Worm (Caenorhabditis elegans) whole organism, L1 larva: ENCODE data around the gene lips-3.
A peak's percentile ranks its signal among the peaks of the same experiment; 100 is the strongest.

Source experiments
- aha-1 ChIP-seq: fragments of 150-350 bp; optimal IDR thresholded peaks from 2 replicates; lab custom pipeline; 2014; ENCODE audit warnings: missing biosample characterization, missing genetic modification characterization
- ceh-8 ChIP-seq: fragments of 200-800 bp; sonication (Bioruptor generic); optimal IDR thresholded peaks from 2 replicates; lab custom pipeline; 2018; ENCODE audit warnings: mild to moderate bottlenecking, missing genetic modification characterization, moderate library complexity, missing compliant biosample characterization
- ceh-88 ChIP-seq: fragments of 200-800 bp; sonication (Bioruptor generic); IDR thresholded peaks from 2 replicates; pipeline ENCODE4 v1.3.6; 2022; ENCODE audit warnings: missing genetic modification characterization, missing compliant biosample characterization
- elt-3 ChIP-seq, 6 experiments: fragments of 150-350 bp in 1 of 6; sonication (generic microtip); optimal IDR thresholded peaks; 2 replicates each; lab custom pipeline; 2017 to 2018; ENCODE audit warnings: missing biosample characterization in 6 of 6, missing genetic modification characterization in 6 of 6, inconsistent platforms in 1 of 6
- fkh-10 ChIP-seq: sonication (generic microtip); optimal IDR thresholded peaks from 2 replicates; lab custom pipeline; 2017; ENCODE audit warnings: missing biosample characterization, missing genetic modification reagents, missing genetic modification characterization
- hlh-17 ChIP-seq: fragments of 200-800 bp; sonication (Bioruptor generic); optimal IDR thresholded peaks from 2 replicates; lab custom pipeline; 2018; ENCODE audit warnings: missing genetic modification characterization, mild to moderate bottlenecking, missing compliant biosample characterization, moderate library complexity, borderline replicate concordance
- irx-1 ChIP-seq: sonication (generic microtip); optimal IDR thresholded peaks from 2 replicates; lab custom pipeline; 2016; ENCODE audit warnings: missing genetic modification characterization, missing compliant biosample characterization
- mdl-1 ChIP-seq, 2 experiments: fragments of 150-350 bp; optimal IDR thresholded peaks; 2 replicates each; lab custom pipeline; 2014 to 2017; ENCODE audit warnings: missing biosample characterization in 2 of 2, missing genetic modification characterization in 2 of 2, inconsistent platforms in 1 of 2
- mef-2 ChIP-seq: fragments of 150-350 bp; optimal IDR thresholded peaks from 2 replicates; lab custom pipeline; 2014; ENCODE audit warnings: missing biosample characterization, missing genetic modification characterization
- nhr-28 ChIP-seq: fragments of 150-350 bp; optimal IDR thresholded peaks from 2 replicates; lab custom pipeline; 2014; ENCODE audit warnings: missing biosample characterization, missing genetic modification characterization
- nhr-77 ChIP-seq: fragments of 150-350 bp; optimal IDR thresholded peaks from 2 replicates; lab custom pipeline; 2014; ENCODE audit warnings: missing biosample characterization, missing genetic modification characterization
- zag-1 ChIP-seq: fragments of 150-350 bp; optimal IDR thresholded peaks from 2 replicates; lab custom pipeline; 2014; ENCODE audit warnings: missing biosample characterization, missing genetic modification characterization

ce11 chrIII:4666753-4667400 is 50.5 kb downstream of the lips-3 start:
- TF ChIP-seq hlh-17 (GFP tag; lab: Kevin White, UChicago) (no peak), ceh-8 (GFP tag; lab: Kevin White, UChicago) (no peak), zag-1 (tag; lab: Kevin White, UChicago) (no peak), nhr-28 (no peak), aha-1 (tag; lab: Kevin White, UChicago) (no peak), elt-3 (tag; optimal IDR thresholded peaks at IDR 0.05; lab: Kevin White, UChicago) (no peak), mdl-1 (tag; optimal IDR thresholded peaks at IDR 0.05; lab: Kevin White, UChicago) (peak in 1 of 2 experiments; percentile 32), mef-2 (tag; lab: Kevin White, UChicago) (no peak), ceh-88 (GFP tag; lab: Robert Waterston, UW) (no peak), irx-1 (tag; lab: Kevin White, UChicago) (no peak), fkh-10 (GFP tag; lab: Kevin White, UChicago) (no peak), nhr-77 (tag; lab: Kevin White, UChicago) (peak; percentile 22)
